Worm (Caenorhabditis elegans) whole organism, L4 larva: Measurements from ENCODE around the gene F59B10.4.

Experiments used
- F37D6.2 ChIP-seq: sonication (generic microtip); optimal IDR thresholded peaks from 2 replicates; lab custom pipeline; 2016; ENCODE audit warnings: mild to moderate bottlenecking, missing genetic modification characterization, missing compliant biosample characterization
- ceh-20 ChIP-seq: fragments of 200-800 bp; sonication (Bioruptor generic); IDR thresholded peaks from 2 replicates; pipeline ENCODE4 v1.3.6; 2022; ENCODE audit warnings: missing genetic modification reagents, missing genetic modification characterization, missing compliant biosample characterization
- daf-12 ChIP-seq: fragments of 150-350 bp; optimal IDR thresholded peaks from 2 replicates; lab custom pipeline; 2014; ENCODE audit warnings: missing biosample characterization, missing genetic modification reagents, missing genetic modification characterization
- dpl-1 ChIP-seq: fragments of 150-350 bp; optimal IDR thresholded peaks from 2 replicates; lab custom pipeline; 2014; ENCODE audit warnings: missing biosample characterization, missing genetic modification reagents, missing genetic modification characterization
- dve-1 ChIP-seq: sonication (generic microtip); optimal IDR thresholded peaks from 2 replicates; lab custom pipeline; 2017; ENCODE audit warnings: antibody characterized with exemption, mild to moderate bottlenecking, missing genetic modification characterization, missing compliant biosample characterization; ENCODE audit not compliant: insufficient read depth
- hmg-1.1 ChIP-seq: fragments of 200-800 bp; sonication (Bioruptor generic); IDR thresholded peaks from 2 replicates; pipeline ENCODE4 v1.3.6; 2022; ENCODE audit warnings: missing genetic modification reagents, missing genetic modification characterization, missing compliant biosample characterization
- jun-1 ChIP-seq: fragments of 150-350 bp; optimal IDR thresholded peaks from 2 replicates; lab custom pipeline; 2014; ENCODE audit warnings: missing biosample characterization, missing genetic modification reagents, missing genetic modification characterization
- lin-29 ChIP-seq: fragments of 200-800 bp; sonication (Bioruptor generic); IDR thresholded peaks from 2 replicates; pipeline ENCODE4 v1.3.6; 2022; ENCODE audit warnings: missing genetic modification reagents, missing genetic modification characterization, missing compliant biosample characterization
- lir-3 ChIP-seq: sonication (generic microtip); optimal IDR thresholded peaks from 2 replicates; lab custom pipeline; 2016; ENCODE audit warnings: mild to moderate bottlenecking, missing genetic modification characterization, missing compliant biosample characterization
- pqm-1 ChIP-seq: sonication (generic microtip); optimal IDR thresholded peaks from 2 replicates; lab custom pipeline; 2017; ENCODE audit warnings: missing biosample characterization, missing genetic modification characterization

- TF ChIP-seq dpl-1 (GFP tag; lab: Kevin White, UChicago) (no peak), lir-3 (tag; lab: Kevin White, UChicago) (no peak), daf-12 (tag; lab: Kevin White, UChicago) (no peak), ceh-20 (GFP tag; lab: Robert Waterston, UW) (no peak), jun-1 (tag; lab: Kevin White, UChicago) (no peak), hmg-1.1 (GFP tag; lab: Robert Waterston, UW) (no peak), pqm-1 (tag; lab: Kevin White, UChicago) (no peak), lin-29 (GFP tag; lab: Robert Waterston, UW) (no peak), F37D6.2 (no peak), dve-1 (tag; lab: Kevin White, UChicago) (peak; percentile 30)
These were observed 29.1 kb upstream of the F59B10.4 start for ce11 chrII:10547803-10548693.
